Worm (Caenorhabditis elegans) whole organism, late embryonic: Measurements from ENCODE around the gene srd-64.

Experiments
- C08G9.2 ChIP-seq: sonication (generic microtip); optimal IDR thresholded peaks from 2 replicates; lab custom pipeline; 2016; ENCODE audit warnings: mild to moderate bottlenecking, missing genetic modification characterization, moderate library complexity, missing compliant biosample characterization
- C38D4.7 ChIP-seq: fragments of 200-800 bp; sonication (Bioruptor generic); optimal IDR thresholded peaks from 2 replicates; lab custom pipeline; 2018; ENCODE audit warnings: mild to moderate bottlenecking, missing genetic modification characterization, moderate library complexity, missing compliant biosample characterization
- K02D7.2 ChIP-seq: sonication (generic microtip); optimal IDR thresholded peaks from 2 replicates; lab custom pipeline; 2017; ENCODE audit warnings: mild to moderate bottlenecking, missing genetic modification characterization, missing compliant biosample characterization
- T23F11.4 ChIP-seq: fragments of 200-800 bp; sonication (Bioruptor generic); optimal IDR thresholded peaks from 2 replicates; lab custom pipeline; 2018; ENCODE audit warnings: mild to moderate bottlenecking, missing genetic modification characterization, missing compliant biosample characterization
- Y22D7AL.16 ChIP-seq: sonication (generic microtip); optimal IDR thresholded peaks from 2 replicates; lab custom pipeline; 2016; ENCODE audit warnings: missing genetic modification characterization, missing compliant biosample characterization
- ama-1 ChIP-seq: fragments of 150-350 bp; optimal IDR thresholded peaks from 2 replicates; lab custom pipeline; 2014
- ceh-14 ChIP-seq: sonication (generic microtip); optimal IDR thresholded peaks from 2 replicates; lab custom pipeline; 2016; ENCODE audit warnings: missing genotype, missing genetic modification characterization, missing compliant biosample characterization
- ceh-18 ChIP-seq: sonication (generic microtip); optimal IDR thresholded peaks from 2 replicates; lab custom pipeline; 2016; ENCODE audit warnings: missing genetic modification characterization, missing compliant biosample characterization
- ceh-19 ChIP-seq: fragments of 200-800 bp; sonication (Bioruptor generic); optimal IDR thresholded peaks from 2 replicates; lab custom pipeline; 2018; ENCODE audit warnings: mild to moderate bottlenecking, missing genetic modification characterization, missing compliant biosample characterization
- ceh-2 ChIP-seq: sonication (generic microtip); optimal IDR thresholded peaks from 2 replicates; lab custom pipeline; 2016; ENCODE audit warnings: missing genotype, missing genetic modification characterization, missing compliant biosample characterization
- ceh-22 ChIP-seq: sonication (generic microtip); optimal IDR thresholded peaks from 2 replicates; lab custom pipeline; 2017; ENCODE audit warnings: missing biosample characterization, missing genetic modification characterization
- ceh-31 ChIP-seq: sonication (generic microtip); optimal IDR thresholded peaks from 2 replicates; lab custom pipeline; 2016; ENCODE audit warnings: missing genetic modification characterization, missing compliant biosample characterization
- ceh-9 ChIP-seq: sonication (generic microtip); optimal IDR thresholded peaks from 2 replicates; lab custom pipeline; 2016; ENCODE audit warnings: mild to moderate bottlenecking, missing genetic modification characterization, inconsistent platforms, missing compliant biosample characterization
- dmd-4 ChIP-seq: sonication (generic microtip); optimal IDR thresholded peaks from 2 replicates; lab custom pipeline; 2016; ENCODE audit warnings: borderline replicate concordance, missing genetic modification characterization, missing compliant biosample characterization
- dve-1 ChIP-seq: sonication (generic microtip); optimal IDR thresholded peaks from 2 replicates; lab custom pipeline; 2017; ENCODE audit warnings: antibody characterized with exemption, mild to moderate bottlenecking, missing genetic modification characterization, missing compliant biosample characterization
- fkh-6 ChIP-seq: sonication (generic microtip); optimal IDR thresholded peaks from 2 replicates; lab custom pipeline; 2016; ENCODE audit warnings: missing genetic modification characterization, missing compliant biosample characterization
- gmeb-2 ChIP-seq: sonication (generic microtip); optimal IDR thresholded peaks from 2 replicates; lab custom pipeline; 2016; ENCODE audit warnings: missing genetic modification characterization, inconsistent platforms, missing compliant biosample characterization
- hlh-15 ChIP-seq: sonication (generic microtip); optimal IDR thresholded peaks from 2 replicates; lab custom pipeline; 2016; ENCODE audit warnings: missing genetic modification characterization, missing compliant biosample characterization
- hlh-30 ChIP-seq: sonication (generic microtip); optimal IDR thresholded peaks from 2 replicates; lab custom pipeline; 2017; ENCODE audit warnings: antibody characterized with exemption, missing genetic modification characterization, missing compliant biosample characterization; ENCODE audit not compliant: insufficient read depth
- hlh-6 ChIP-seq: sonication (generic microtip); optimal IDR thresholded peaks from 2 replicates; lab custom pipeline; 2016; ENCODE audit warnings: missing genotype, missing genetic modification characterization, missing compliant biosample characterization
- hlh-8 ChIP-seq: sonication (generic microtip); optimal IDR thresholded peaks from 2 replicates; lab custom pipeline; 2016; ENCODE audit warnings: missing genotype, missing genetic modification characterization, missing compliant biosample characterization
- lim-6 ChIP-seq: sonication (generic microtip); optimal IDR thresholded peaks from 2 replicates; lab custom pipeline; 2016; ENCODE audit warnings: missing genetic modification characterization, missing compliant biosample characterization
- madf-2 ChIP-seq: sonication (generic microtip); optimal IDR thresholded peaks from 2 replicates; lab custom pipeline; 2017; ENCODE audit warnings: missing genetic modification characterization, missing compliant biosample characterization
- mec-3 ChIP-seq: sonication (generic microtip); optimal IDR thresholded peaks from 2 replicates; lab custom pipeline; 2016; ENCODE audit warnings: borderline replicate concordance, missing genetic modification characterization, missing compliant biosample characterization
- nfya-1 ChIP-seq: sonication (generic microtip); optimal IDR thresholded peaks from 2 replicates; lab custom pipeline; 2017; ENCODE audit warnings: missing genetic modification characterization, mild to moderate bottlenecking, missing compliant biosample characterization, antibody characterized with exemption, moderate library complexity
- nhr-11 ChIP-seq: fragments of 150-350 bp; optimal IDR thresholded peaks from 2 replicates; lab custom pipeline; 2014; ENCODE audit warnings: missing biosample characterization, missing genetic modification characterization
- pag-3 ChIP-seq: sonication (generic microtip); optimal IDR thresholded peaks from 2 replicates; lab custom pipeline; 2016; ENCODE audit warnings: missing compliant biosample characterization, missing genetic modification characterization, borderline replicate concordance
- pat-9 ChIP-seq: fragments of 200-800 bp; sonication (Bioruptor generic); optimal IDR thresholded peaks from 2 replicates; lab custom pipeline; 2018; ENCODE audit warnings: mild to moderate bottlenecking, missing genetic modification characterization, moderate library complexity, missing compliant biosample characterization
- pax-1 ChIP-seq: fragments of 150-350 bp; optimal IDR thresholded peaks from 2 replicates; lab custom pipeline; 2014; ENCODE audit warnings: missing biosample characterization, missing genetic modification characterization
- pha-2 ChIP-seq: sonication (generic microtip); optimal IDR thresholded peaks from 2 replicates; lab custom pipeline; 2017; ENCODE audit warnings: mild to moderate bottlenecking, missing genetic modification characterization, missing compliant biosample characterization
- pqm-1 ChIP-seq: sonication (generic microtip); optimal IDR thresholded peaks from 2 replicates; lab custom pipeline; 2016; ENCODE audit warnings: missing genetic modification characterization, missing compliant biosample characterization
- pros-1 ChIP-seq: fragments of 150-350 bp; optimal IDR thresholded peaks from 2 replicates; lab custom pipeline; 2014; ENCODE audit warnings: missing biosample characterization, missing genetic modification reagents, missing genetic modification characterization
- sox-2 ChIP-seq: fragments of 200-800 bp; sonication (Bioruptor generic); IDR thresholded peaks from 2 replicates; pipeline ENCODE4 v1.3.6; 2022; ENCODE audit warnings: missing genetic modification reagents, missing genetic modification characterization, missing compliant biosample characterization
- syd-9 ChIP-seq: sonication (generic microtip); optimal IDR thresholded peaks from 2 replicates; lab custom pipeline; 2016; ENCODE audit warnings: mild to moderate bottlenecking, missing genetic modification characterization, moderate library complexity, missing compliant biosample characterization
- tbx-7 ChIP-seq: sonication (generic microtip); optimal IDR thresholded peaks from 2 replicates; lab custom pipeline; 2016; ENCODE audit warnings: missing genotype, missing genetic modification characterization, missing compliant biosample characterization
- unc-3 ChIP-seq, 2 experiments: fragments of 200-800 bp in 1 of 2; sonication (Bioruptor generic) in 1 of 2; sonication (generic microtip) in 1 of 2; conservative IDR thresholded peaks in 1 of 2; optimal IDR thresholded peaks in 1 of 2; 2 replicates each; pipeline versions ENCODE4 v1.3.6 to Lab custom; 2016 to 2022; ENCODE audit warnings: missing compliant biosample characterization in 2 of 2, missing genetic modification characterization in 2 of 2, missing genetic modification reagents in 1 of 2
- unc-42 ChIP-seq: sonication (generic microtip); optimal IDR thresholded peaks from 2 replicates; lab custom pipeline; 2016; ENCODE audit warnings: missing genotype, missing genetic modification characterization, missing compliant biosample characterization

The srd-64 gene

DNA sequence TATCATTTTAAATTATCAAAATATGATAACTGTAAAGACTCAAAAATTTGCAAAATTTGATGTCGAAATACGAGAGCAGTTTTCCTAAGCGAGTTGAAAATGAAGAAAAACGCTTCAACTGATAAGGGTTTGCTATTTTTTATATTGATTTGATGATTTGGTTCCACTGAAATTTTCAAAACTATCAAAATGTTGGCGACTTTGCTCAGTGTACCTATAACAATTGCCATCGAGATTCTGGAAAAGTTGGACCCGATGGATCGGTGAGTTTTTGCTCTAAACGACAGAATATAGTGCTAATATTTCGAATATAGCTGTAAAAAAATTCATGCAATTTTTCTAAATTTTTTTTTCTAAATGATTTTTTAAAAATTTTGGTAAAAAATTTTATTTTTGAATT lies 10.9 kb upstream of the srd-64 start, which contains the start of the genes fbxa-13 and Y22D7AR.2:
fbxa-13 (minus strand) TSS at position 101 of the 400 bp plus-strand sequence.
Y22D7AR.2 (plus strand) TSS at position 148 of the 400 bp plus-strand sequence.
- TF ChIP-seq pat-9 (no peak), syd-9 (no peak), gmeb-2 (tag; lab: Kevin White, UChicago) (no peak), K02D7.2 (no peak), ceh-9 (tag; lab: Kevin White, UChicago) (no peak), tbx-7 (no peak), lim-6 (tag; lab: Kevin White, UChicago) (no peak), hlh-15 (tag; lab: Kevin White, UChicago) (no peak), madf-2 (tag; lab: Kevin White, UChicago) (no peak), ama-1 (lab: Kevin White, UChicago) (no peak), pax-1 (tag; lab: Kevin White, UChicago) (no peak), pha-2 (tag; lab: Kevin White, UChicago) (no peak)

- TF ChIP-seq ceh-18 (tag; lab: Kevin White, UChicago) (no peak), mec-3 (tag; lab: Kevin White, UChicago) (no peak)
Observed at ce11 chrIII:1705331-1705730, 10.4 kb upstream of the srd-64 start.

- TF ChIP-seq Y22D7AL.16 (tag; lab: Kevin White, UChicago) (no peak), dve-1 (tag; lab: Kevin White, UChicago) (peak; percentile 56), pros-1 (tag; lab: Kevin White, UChicago) (no peak)
Observed at ce11 chrIII:1704020-1704419, 9.1 kb upstream of the srd-64 start.

- TF ChIP-seq dve-1 (tag; lab: Kevin White, UChicago) (no peak), sox-2 (GFP tag; lab: Robert Waterston, UW) (no peak)
Observed at ce11 chrIII:1702337-1702736, 7.4 kb upstream of the srd-64 start, which contains the start of gene spex-3. Gene spex-3, minus strand, starts transcription at chrIII:1702437.

ce11 chrIII:1698842-1699241 lies 3.9 kb upstream of the srd-64 start, which contains the start of gene fbxa-74:
Gene fbxa-74, minus strand, starts transcription at chrIII:1698986.
- TF ChIP-seq ceh-22 (no peak), pag-3 (tag; lab: Kevin White, UChicago) (no peak), syd-9 (no peak), unc-3 (GFP tag; conservative IDR thresholded peaks at IDR 0.05; lab: Robert Waterston, UW) (no peak), unc-3 (tag; optimal IDR thresholded peaks at IDR 0.05; lab: Kevin White, UChicago) (no peak), fkh-6 (tag; lab: Kevin White, UChicago) (no peak), pqm-1 (tag; lab: Kevin White, UChicago) (no peak), ceh-9 (tag; lab: Kevin White, UChicago) (no peak), ceh-19 (no peak), hlh-8 (tag; lab: Kevin White, UChicago) (no peak), mec-3 (tag; lab: Kevin White, UChicago) (no peak), pha-2 (tag; lab: Kevin White, UChicago) (no peak), gmeb-2 (tag; lab: Kevin White, UChicago) (no peak), T23F11.4 (GFP tag; lab: Kevin White, UChicago) (no peak), ceh-14 (no peak)

ce11 chrIII:1689927-1690326 lies 5.0 kb downstream of the srd-64 start, which contains the start of gene Y22D7AR.14:
Gene Y22D7AR.14, minus strand, starts transcription at chrIII:1690027.
- TF ChIP-seq hlh-30 (tag; lab: Kevin White, UChicago) (no peak), sox-2 (GFP tag; lab: Robert Waterston, UW) (no peak), ceh-31 (tag; lab: Kevin White, UChicago) (no peak)

DNA sequence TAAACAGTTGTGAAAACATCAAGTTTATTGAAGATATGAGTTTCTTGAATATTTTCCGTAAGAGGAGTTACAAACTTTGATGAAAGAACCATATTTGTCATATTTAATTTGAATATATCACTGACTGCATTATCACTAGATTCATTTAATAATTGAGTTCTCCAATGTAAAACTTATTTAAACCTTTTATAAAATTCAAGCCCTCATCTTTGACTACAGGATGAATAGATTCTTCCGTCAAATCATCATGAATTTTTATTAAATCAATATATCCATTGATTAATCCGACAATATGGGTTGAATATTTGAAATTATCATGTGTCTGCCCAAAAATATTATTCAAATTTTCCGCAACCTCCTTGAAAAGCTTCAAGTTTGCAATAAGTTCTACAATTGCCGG lies 6.9 kb downstream of the srd-64 start, which contains the start of gene Y22D7AR.7:
Y22D7AR.7 (minus strand) TSS at position 101 of the 400 bp plus-strand sequence.
- TF ChIP-seq ceh-2 (no peak), C38D4.7 (GFP tag; lab: Kevin White, UChicago) (no peak), C08G9.2 (tag; lab: Kevin White, UChicago) (no peak), nfya-1 (tag; lab: Kevin White, UChicago) (no peak), unc-42 (tag; lab: Kevin White, UChicago) (no peak), nhr-11 (tag; lab: Kevin White, UChicago) (no peak), hlh-6 (tag; lab: Kevin White, UChicago) (no peak), dmd-4 (tag; lab: Kevin White, UChicago) (no peak)
